Worm (Caenorhabditis elegans) whole organism, L4/young adult: ENCODE results near the gene B0294.3.

ENCODE experiments used
- W03F9.2 ChIP-seq: fragments of 150-350 bp; optimal IDR thresholded peaks from 2 replicates; lab custom pipeline; 2014; ENCODE audit warnings: missing biosample characterization, missing genetic modification characterization
- dao-5 ChIP-seq: sonication (generic microtip); optimal IDR thresholded peaks from 2 replicates; lab custom pipeline; 2016; ENCODE audit warnings: missing genotype, missing genetic modification characterization, moderate library complexity, missing compliant biosample characterization
- him-1 ChIP-seq: sonication (generic microtip); optimal IDR thresholded peaks from 2 replicates; lab custom pipeline; 2016; ENCODE audit warnings: missing genotype, missing genetic modification reagents, missing genetic modification characterization, missing compliant biosample characterization

ce11 chrX:1891887-1892286 is at the start of gene B0294.3:
- TF ChIP-seq dao-5 (tag; lab: Kevin White, UChicago), result no peak
- no peak for TF ChIP-seq him-1 (tag; lab: Kevin White, UChicago)
- TF ChIP-seq W03F9.2 (tag; lab: Kevin White, UChicago), result no peak
